Worm (Caenorhabditis elegans): ENCODE results near the gene pax-1.
A peak's percentile ranks its signal among the peaks of the same experiment; 100 is the strongest.

The pax-1 gene

DNA sequence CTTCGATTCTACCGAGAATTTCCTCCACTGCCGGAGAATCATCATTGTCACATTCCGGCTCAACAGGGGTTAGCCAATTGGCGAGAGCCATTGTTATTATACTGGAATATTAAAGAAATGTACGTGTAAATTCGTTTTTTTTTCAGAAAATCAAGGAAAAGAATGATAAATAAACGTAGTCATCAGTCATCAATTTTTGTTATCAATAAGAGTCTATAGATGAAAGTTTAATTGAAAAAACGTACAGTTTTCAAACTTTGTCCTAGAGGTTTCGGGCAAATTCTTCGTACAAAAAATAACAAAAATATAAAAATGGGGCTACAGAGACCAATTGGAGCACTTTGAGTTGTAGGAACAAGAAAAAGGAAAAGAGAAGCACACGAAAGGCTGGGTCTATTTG is 25.7 kb upstream of the pax-1 start, which contains the start of gene F20D6.11:
TSS of gene F20D6.11 (minus strand) at position 101 of the 400 bp plus-strand sequence.
- peak; percentile 18 for TF ChIP-seq elt-2 (tag; optimal IDR thresholded peaks at IDR 0.05)
- no peak for TF ChIP-seq nhr-67 (tag; optimal IDR thresholded peaks at IDR 0.05)
- no peak for TF ChIP-seq lsy-12 (tag; optimal IDR thresholded peaks at IDR 0.05)
- no peak for TF ChIP-seq mdl-1 (tag; optimal IDR thresholded peaks at IDR 0.05)
- no peak for TF ChIP-seq aly-2 (tag; optimal IDR thresholded peaks at IDR 0.05)

DNA sequence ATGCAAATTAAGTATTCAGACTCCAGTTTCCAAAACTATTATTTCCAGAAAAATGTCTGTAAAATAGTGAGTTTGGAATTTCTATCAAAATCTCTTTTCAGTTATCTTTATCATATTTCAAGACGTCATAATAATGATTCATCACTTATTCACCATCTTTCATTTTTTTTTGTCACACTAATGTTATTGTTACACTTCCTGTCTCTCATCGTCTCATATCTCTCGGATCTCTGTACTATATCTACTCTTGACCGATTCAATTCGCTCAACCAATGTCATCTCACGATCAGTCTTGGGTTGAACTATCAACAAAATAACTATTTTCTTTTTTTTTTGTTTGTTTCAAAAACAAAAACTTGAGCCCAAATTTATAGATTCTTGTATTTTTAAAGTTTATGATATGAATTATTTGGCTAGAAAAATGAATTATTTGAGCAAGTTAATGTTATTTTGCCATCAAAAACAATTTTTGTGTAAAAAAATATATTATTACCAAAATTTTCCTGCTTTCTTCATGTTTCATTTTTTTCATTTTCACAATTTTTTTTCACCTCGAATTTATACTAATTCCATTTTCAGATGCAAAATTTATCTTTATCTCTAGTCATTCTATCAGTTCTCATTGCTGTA is 23.4 kb upstream of the pax-1 start, which contains the start of gene cri-2:
TSS of gene cri-2 (plus strand) at position 580 of the 630 bp plus-strand sequence.
- TF ChIP-seq ceh-28 (tag; optimal IDR thresholded peaks at IDR 0.05), result no peak
- TF ChIP-seq ZK546.5 (tag; optimal IDR thresholded peaks at IDR 0.05), result no peak
- TF ChIP-seq elt-3 (tag; optimal IDR thresholded peaks at IDR 0.05), result no peak
- no peak for TF ChIP-seq jun-1 (tag; optimal IDR thresholded peaks at IDR 0.05)
- TF ChIP-seq nfya-1 (tag; optimal IDR thresholded peaks at IDR 0.05; ENCODE audit: insufficient read depth), result no peak
- TF ChIP-seq ceh-16 (tag; optimal IDR thresholded peaks at IDR 0.05), result no peak
- TF ChIP-seq lin-39 (tag; optimal IDR thresholded peaks at IDR 0.05), result no peak
- peak; percentile 65 for TF ChIP-seq nhr-23 (tag; optimal IDR thresholded peaks at IDR 0.05)
- TF ChIP-seq egl-27 (tag; optimal IDR thresholded peaks at IDR 0.05), result peak; percentile 24
- TF ChIP-seq nhr-43 (tag; optimal IDR thresholded peaks at IDR 0.05; ENCODE audit: poor library complexity, severe bottlenecking), result peak; percentile 16
- peak; percentile 35 for TF ChIP-seq nhr-25 (tag; optimal IDR thresholded peaks at IDR 0.05)
- no peak for TF ChIP-seq nhr-12 (tag; optimal IDR thresholded peaks at IDR 0.05)
- no peak for TF ChIP-seq elt-1 (tag; optimal IDR thresholded peaks at IDR 0.05)
- TF ChIP-seq R02D3.7 (tag; optimal IDR thresholded peaks at IDR 0.05), result no peak
- no peak for TF ChIP-seq nhr-76 (tag; optimal IDR thresholded peaks at IDR 0.05)
- no peak for TF ChIP-seq ama-1 (optimal IDR thresholded peaks at IDR 0.05)
- TF ChIP-seq sea-2 (GFP tag; optimal IDR thresholded peaks at IDR 0.05), result no peak
- no peak for TF ChIP-seq hmg-11 (tag; optimal IDR thresholded peaks at IDR 0.05)

DNA sequence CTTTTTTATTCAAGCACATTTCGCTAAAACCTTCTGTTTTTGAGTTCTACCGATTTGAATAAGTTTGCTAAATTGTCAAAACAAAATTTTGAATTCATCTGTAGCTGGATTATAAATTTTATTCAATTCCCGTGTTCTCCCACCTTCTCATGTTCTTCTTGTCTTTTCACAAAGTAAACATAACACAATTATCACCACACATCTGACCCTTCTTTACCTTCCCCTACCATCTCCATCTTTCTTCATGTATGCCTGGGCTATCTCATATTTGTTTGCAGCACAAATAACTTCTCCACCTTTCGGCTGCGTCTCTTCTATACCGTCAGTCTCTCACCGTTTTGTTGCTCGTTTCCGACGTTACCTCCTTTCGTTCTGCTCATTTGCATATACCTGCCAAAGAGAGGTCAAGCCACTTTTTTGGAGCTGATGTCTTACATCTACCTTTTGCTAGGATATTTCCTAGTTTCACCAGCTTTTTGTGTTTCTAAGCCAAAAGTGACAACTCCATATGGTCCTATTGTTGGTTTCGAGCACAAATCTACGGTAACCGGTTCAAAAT is 21.6 kb upstream of the pax-1 start, which contains the start of gene cest-17:
TSS of gene cest-17 (plus strand) at position 248 of the 559 bp plus-strand sequence.
- TF ChIP-seq nhr-76 (tag; optimal IDR thresholded peaks at IDR 0.05), result no peak
- TF ChIP-seq pqm-1 (tag; optimal IDR thresholded peaks at IDR 0.05), result peak; percentile 16
- no peak for TF ChIP-seq elt-3 (tag; optimal IDR thresholded peaks at IDR 0.05)
- TF ChIP-seq unc-39 (tag; optimal IDR thresholded peaks at IDR 0.05), result no peak
- TF ChIP-seq elt-2 (tag; optimal IDR thresholded peaks at IDR 0.05), result peak; percentile 21
- no peak for TF ChIP-seq elt-1 (tag; optimal IDR thresholded peaks at IDR 0.05)
- no peak for TF ChIP-seq fos-1 (tag; optimal IDR thresholded peaks at IDR 0.05)
- peak; percentile 76 for TF ChIP-seq pha-4 (tag; optimal IDR thresholded peaks at IDR 0.05)
- TF ChIP-seq nhr-12 (tag; optimal IDR thresholded peaks at IDR 0.05), result no peak

DNA sequence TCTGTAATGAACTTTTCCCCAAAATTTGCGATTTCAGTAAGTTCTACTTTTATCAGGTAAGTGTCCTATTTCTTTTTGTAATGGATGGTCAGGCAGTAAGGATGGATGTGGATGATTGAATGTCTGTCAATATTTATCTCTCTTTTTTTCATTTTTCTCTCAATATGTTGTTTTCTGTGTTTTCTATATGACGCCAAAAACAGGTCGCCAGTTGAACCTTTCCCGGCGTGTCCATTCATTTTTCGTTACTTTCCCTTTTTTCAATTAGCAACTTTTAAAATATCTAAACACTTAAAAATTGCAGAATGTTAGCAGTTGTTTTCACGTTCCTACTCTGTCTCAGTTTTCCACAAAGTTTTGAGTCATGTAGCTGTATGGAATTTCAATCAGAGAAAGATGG is 17.8 kb upstream of the pax-1 start, which contains the start of gene timp-1:
TSS of gene timp-1 (plus strand) at position 305 of the 400 bp plus-strand sequence.
- TF ChIP-seq unc-62 (GFP tag; optimal IDR thresholded peaks at IDR 0.05), result no peak
- TF ChIP-seq nhr-23 (tag; optimal IDR thresholded peaks at IDR 0.05), result peak; percentile 45

DNA sequence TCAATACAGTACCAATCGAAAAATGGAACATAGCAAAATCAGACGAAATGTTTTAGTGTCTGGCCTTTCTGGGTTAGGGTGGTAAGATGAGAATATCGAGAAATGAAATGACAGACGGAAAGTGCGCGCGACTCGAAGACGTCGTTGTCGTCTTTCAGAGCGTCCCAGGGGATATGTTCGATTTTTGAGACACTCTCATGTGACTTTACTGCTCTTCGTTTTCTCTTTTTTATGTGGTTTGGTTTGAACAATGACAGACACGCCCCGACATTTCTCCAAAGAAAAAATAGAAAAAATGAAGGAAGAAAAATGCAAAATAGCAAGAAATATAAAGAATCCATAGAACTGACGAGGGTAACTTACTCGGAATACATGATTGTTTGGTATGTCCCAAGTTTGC is 14.2 kb upstream of the pax-1 start:
- TF ChIP-seq fos-1 (tag; optimal IDR thresholded peaks at IDR 0.05), result no peak
- TF ChIP-seq nfya-1 (tag; optimal IDR thresholded peaks at IDR 0.05; ENCODE audit: insufficient read depth), result peak; percentile 19

DNA sequence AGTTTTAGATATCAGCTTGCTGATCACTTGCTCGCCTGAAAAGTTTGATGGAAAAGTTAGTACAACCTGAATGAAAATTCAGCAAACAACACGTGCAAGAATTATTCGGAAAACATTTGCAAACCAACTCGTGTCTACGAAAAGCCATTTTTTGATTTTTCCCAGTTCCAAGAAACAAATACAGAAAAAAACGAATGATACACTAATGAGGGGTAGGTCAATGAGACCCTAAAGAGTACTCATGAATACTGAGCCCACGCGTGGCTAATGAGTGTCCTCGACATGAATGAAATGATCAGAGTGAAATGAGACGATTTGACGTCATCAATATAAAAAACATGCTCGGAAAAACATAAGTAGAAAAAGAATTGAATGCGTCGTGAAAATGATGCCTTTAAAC is 12.7 kb upstream of the pax-1 start:
- TF ChIP-seq ceh-82 (tag; optimal IDR thresholded peaks at IDR 0.05), result no peak
- TF ChIP-seq nhr-43 (tag; optimal IDR thresholded peaks at IDR 0.05; ENCODE audit: poor library complexity, severe bottlenecking), result no peak
- TF ChIP-seq snpc-4 (tag; optimal IDR thresholded peaks at IDR 0.05), result no peak
- TF ChIP-seq nfya-1 (tag; optimal IDR thresholded peaks at IDR 0.05; ENCODE audit: insufficient read depth), result no peak
- TF ChIP-seq nhr-77 (tag; optimal IDR thresholded peaks at IDR 0.05), result no peak
- TF ChIP-seq unc-39 (tag; optimal IDR thresholded peaks at IDR 0.05), result no peak
- no peak for TF ChIP-seq lin-39 (tag; optimal IDR thresholded peaks at IDR 0.05)
- no peak for TF ChIP-seq fkh-10 (GFP tag; optimal IDR thresholded peaks at IDR 0.05)
- TF ChIP-seq fos-1 (tag; optimal IDR thresholded peaks at IDR 0.05), result no peak
- no peak for TF ChIP-seq ceh-16 (tag; optimal IDR thresholded peaks at IDR 0.05)
- TF ChIP-seq pqm-1 (tag; optimal IDR thresholded peaks at IDR 0.05), result no peak
- no peak for TF ChIP-seq nhr-28 (tag; optimal IDR thresholded peaks at IDR 0.05)
